Fruit fly (Drosophila melanogaster) whole organism, wandering third instar larva: ENCODE measurements around the gene ed.

ENCODE experiments used
- CG32264 ChIP-seq: fragments of 200-800 bp; sonication (Bioruptor generic); optimal IDR thresholded peaks from 2 replicates; lab custom pipeline; 2016; ENCODE audit warnings: missing biosample characterization, missing genetic modification characterization
- CrebA ChIP-seq: fragments of 200-800 bp; sonication (Bioruptor generic); optimal IDR thresholded peaks from 2 replicates; lab custom pipeline; 2016; ENCODE audit warnings: missing biosample characterization, mild to moderate bottlenecking, missing genetic modification characterization, borderline replicate concordance
- Dfd ChIP-seq: fragments of >200 bp; optimal IDR thresholded peaks from 2 replicates; lab custom pipeline; 2017; ENCODE audit warnings: missing biosample characterization, missing genetic modification characterization
- Hnf4 ChIP-seq: fragments of 200-800 bp; sonication (Bioruptor generic); optimal IDR thresholded peaks from 2 replicates; lab custom pipeline; 2016; ENCODE audit warnings: missing biosample characterization, mild to moderate bottlenecking, missing genetic modification characterization
- Myc ChIP-seq: fragments of >200 bp; optimal IDR thresholded peaks from 2 replicates; lab custom pipeline; 2017
- dmrt93B ChIP-seq: fragments of 200-800 bp; sonication (Bioruptor generic); optimal IDR thresholded peaks from 2 replicates; lab custom pipeline; 2018; ENCODE audit warnings: missing biosample characterization, mild to moderate bottlenecking, missing genetic modification characterization
- fru ChIP-seq: fragments of 200-800 bp; sonication (Bioruptor generic); optimal IDR thresholded peaks from 3 replicates; lab custom pipeline; 2016; ENCODE audit warnings: missing biosample characterization, mild to moderate bottlenecking, missing genetic modification characterization
- lola ChIP-seq: fragments of >200 bp; optimal IDR thresholded peaks from 2 replicates; lab custom pipeline; 2017; ENCODE audit warnings: missing biosample characterization, missing genetic modification characterization
- psq ChIP-seq: fragments of 200-800 bp; sonication (Bioruptor generic); optimal IDR thresholded peaks from 3 replicates; lab custom pipeline; 2017; ENCODE audit warnings: missing biosample characterization, mild to moderate bottlenecking, missing genetic modification characterization, moderate library complexity
- usp ChIP-seq: fragments of >200 bp; optimal IDR thresholded peaks from 2 replicates; lab custom pipeline; 2017; ENCODE audit warnings: missing biosample characterization, missing genetic modification characterization

dm6 chr2L:4007390-4007789, 23.8 kb upstream of the ed start, which contains the start of gene CG43773:
- TF ChIP-seq Myc (lab: Kevin White, UChicago), result no peak
- no peak for TF ChIP-seq CG32264 (GFP tag; lab: Kevin White, UChicago)
- no peak for TF ChIP-seq Dfd (GFP tag; lab: Kevin White, UChicago)
- no peak for TF ChIP-seq fru (GFP tag; lab: Kevin White, UChicago)
- no peak for TF ChIP-seq usp (GFP tag; lab: Kevin White, UChicago)
- TF ChIP-seq psq (GFP tag; lab: Kevin White, UChicago), result no peak
- no peak for TF ChIP-seq dmrt93B (GFP tag; lab: Kevin White, UChicago)
- no peak for TF ChIP-seq CrebA (GFP tag; lab: Kevin White, UChicago)
- TF ChIP-seq Hnf4 (GFP tag; lab: Kevin White, UChicago), result no peak
- TF ChIP-seq lola (GFP tag; lab: Kevin White, UChicago), result no peak
